Worm (Caenorhabditis elegans) whole organism, L2 larva: ENCODE measurements around the gene cest-26.

Experiments used
- alr-1 ChIP-seq: fragments of 150-350 bp; optimal IDR thresholded peaks from 2 replicates; lab custom pipeline; 2014; ENCODE audit warnings: missing biosample characterization, missing genetic modification characterization
- aly-2 ChIP-seq: fragments of 150-350 bp; optimal IDR thresholded peaks from 2 replicates; lab custom pipeline; 2014; ENCODE audit warnings: missing biosample characterization, missing genetic modification characterization

ce11 chrX:4409591-4410279 is 27.7 kb downstream of the cest-26 start:
- TF ChIP-seq alr-1 (no peak), aly-2 (tag; lab: Kevin White, UChicago) (no peak)
